Worm (Caenorhabditis elegans): Measurements from ENCODE around the gene C18A3.10.

Gene C18A3.10

ce11 chrII:5669580-5669979, 46.1 kb downstream of the C18A3.10 start, which contains the start of gene C25H3.17:
C25H3.17 (minus strand) TSS chrII:5669680.
- TF ChIP-seq lim-6 (tag; optimal IDR thresholded peaks at IDR 0.05) (no peak), tbx-7 (tag; optimal IDR thresholded peaks at IDR 0.05) (no peak), hlh-8 (tag; optimal IDR thresholded peaks at IDR 0.05) (no peak), zip-5 (tag; optimal IDR thresholded peaks at IDR 0.05) (no peak), rnt-1 (tag; optimal IDR thresholded peaks at IDR 0.05) (no peak), pha-2 (tag; optimal IDR thresholded peaks at IDR 0.05) (no peak), madf-2 (tag; optimal IDR thresholded peaks at IDR 0.05) (no peak), pag-3 (tag; optimal IDR thresholded peaks at IDR 0.05; ENCODE audit: borderline replicate concordance) (no peak), ceh-22 (tag; optimal IDR thresholded peaks at IDR 0.05) (no peak), pqm-1 (tag; optimal IDR thresholded peaks at IDR 0.05) (no peak), ceh-30 (tag; optimal IDR thresholded peaks at IDR 0.05) (no peak), ahr-1 (tag; optimal IDR thresholded peaks at IDR 0.05) (no peak), ceh-18 (tag; optimal IDR thresholded peaks at IDR 0.05) (no peak)

- TF ChIP-seq sox-2 (GFP tag; IDR thresholded peaks at IDR 0.05) (no peak), T23F11.4 (GFP tag; optimal IDR thresholded peaks at IDR 0.05) (no peak), unc-3 (GFP tag; conservative IDR thresholded peaks at IDR 0.05) (no peak), unc-3 (tag; optimal IDR thresholded peaks at IDR 0.05) (no peak), fax-1 (tag; optimal IDR thresholded peaks at IDR 0.05) (no peak), ceh-19 (GFP tag; optimal IDR thresholded peaks at IDR 0.05) (no peak), pha-4 (tag; optimal IDR thresholded peaks at IDR 0.05) (no peak), ztf-16 (tag; optimal IDR thresholded peaks at IDR 0.05) (no peak), tbx-2 (tag; optimal IDR thresholded peaks at IDR 0.05) (no peak), odd-2 (tag; optimal IDR thresholded peaks at IDR 0.05) (no peak)
These were observed 46.8 kb downstream of the C18A3.10 start, which contains the start of gene C25H3.7 for ce11 chrII:5668830-5669229. C25H3.7 (minus strand) TSS chrII:5668930.

- no peak for TF ChIP-seq ceh-31 (tag; optimal IDR thresholded peaks at IDR 0.05)
- no peak for TF ChIP-seq hlh-30 (tag; optimal IDR thresholded peaks at IDR 0.05; ENCODE audit: insufficient read depth)
- TF ChIP-seq rnt-1 (tag; optimal IDR thresholded peaks at IDR 0.05) = no peak
- no peak for TF ChIP-seq K09A11.1 (tag; optimal IDR thresholded peaks at IDR 0.05; ENCODE audit: insufficient read depth)
- TF ChIP-seq ceh-18 (tag; optimal IDR thresholded peaks at IDR 0.05) = no peak
- TF ChIP-seq ref-2 (tag; optimal IDR thresholded peaks at IDR 0.05) = no peak
These were observed 48.1 kb downstream of the C18A3.10 start for ce11 chrII:5667540-5667939.

- no peak for TF ChIP-seq odd-2 (tag; optimal IDR thresholded peaks at IDR 0.05)
- TF ChIP-seq K02D7.2 (tag; optimal IDR thresholded peaks at IDR 0.05) = no peak
- TF ChIP-seq unc-55 (GFP tag; optimal IDR thresholded peaks at IDR 0.05) = no peak
- no peak for TF ChIP-seq Y22D7AL.16 (tag; optimal IDR thresholded peaks at IDR 0.05)
- no peak for TF ChIP-seq unc-3 (GFP tag; conservative IDR thresholded peaks at IDR 0.05)
- no peak for TF ChIP-seq unc-3 (tag; optimal IDR thresholded peaks at IDR 0.05)
These were observed 49.7 kb downstream of the C18A3.10 start, which contains the start of gene C25H3.16 for ce11 chrII:5665991-5666390. C25H3.16 (plus strand) TSS chrII:5666291.
